Worm (Caenorhabditis elegans) whole organism, L4 larva: ENCODE measurements around the gene usp-33.
A peak's percentile ranks its signal among the peaks of the same experiment; 100 is the strongest.

Experiments used
- D1046.2 ChIP-seq: fragments of 200-800 bp; sonication (Bioruptor generic); IDR thresholded peaks from 2 replicates; pipeline ENCODE4 v1.3.6; 2022; ENCODE audit warnings: missing genetic modification characterization, missing compliant biosample characterization
- F10B5.3 ChIP-seq: sonication (generic microtip); optimal IDR thresholded peaks from 2 replicates; lab custom pipeline; 2016; ENCODE audit warnings: mild to moderate bottlenecking, missing genetic modification characterization, missing compliant biosample characterization
- F49E8.2 ChIP-seq: sonication (generic microtip); optimal IDR thresholded peaks from 2 replicates; lab custom pipeline; 2016; ENCODE audit warnings: missing compliant biosample characterization, mild to moderate bottlenecking, missing genetic modification characterization, borderline replicate concordance
- T26A8.4 ChIP-seq: fragments of 200-800 bp; sonication (Bioruptor generic); IDR thresholded peaks from 2 replicates; pipeline ENCODE4 v1.3.6; 2022; ENCODE audit warnings: missing genetic modification characterization, missing compliant biosample characterization
- Y105C5A.15 ChIP-seq: fragments of 200-800 bp; sonication (Bioruptor generic); IDR thresholded peaks from 2 replicates; pipeline ENCODE4 v1.3.6; 2022; ENCODE audit warnings: missing genetic modification characterization, missing compliant biosample characterization
- ZK337.2 ChIP-seq: fragments of 200-800 bp; sonication (Bioruptor generic); IDR thresholded peaks from 2 replicates; pipeline ENCODE4 v1.3.6; 2022; ENCODE audit warnings: missing genetic modification reagents, missing genetic modification characterization, missing compliant biosample characterization
- aha-1 ChIP-seq: fragments of 150-350 bp; peaks from one replicate; lab custom pipeline; 2014; ENCODE audit warnings: missing biosample characterization, missing genetic modification characterization
- aly-2 ChIP-seq: sonication (generic microtip); optimal IDR thresholded peaks from 2 replicates; lab custom pipeline; 2018; ENCODE audit warnings: missing biosample characterization, missing genetic modification characterization
- ceh-44 ChIP-seq: fragments of 200-800 bp; sonication (Bioruptor generic); IDR thresholded peaks from 2 replicates; pipeline ENCODE4 v1.3.6; 2022; ENCODE audit warnings: missing genetic modification reagents, missing genetic modification characterization, missing compliant biosample characterization
- ceh-62 ChIP-seq: sonication (generic microtip); optimal IDR thresholded peaks from 2 replicates; lab custom pipeline; 2017; ENCODE audit warnings: missing biosample characterization, missing genetic modification characterization
- ceh-82 ChIP-seq: sonication (generic microtip); optimal IDR thresholded peaks from 2 replicates; lab custom pipeline; 2017; ENCODE audit warnings: missing biosample characterization, missing genetic modification characterization
- daf-19 ChIP-seq: fragments of 200-800 bp; sonication (Bioruptor generic); conservative IDR thresholded peaks from 2 replicates; pipeline ENCODE4 v1.3.6; 2022; ENCODE audit warnings: missing genetic modification characterization, missing compliant biosample characterization
- daf-8 ChIP-seq: fragments of 200-800 bp; sonication (Bioruptor generic); IDR thresholded peaks from 2 replicates; pipeline ENCODE4 v1.3.6; 2022; ENCODE audit warnings: missing genetic modification characterization, missing compliant biosample characterization
- dmd-6 ChIP-seq: fragments of 200-800 bp; sonication (Bioruptor generic); IDR thresholded peaks from 2 replicates; pipeline ENCODE4 v1.3.6; 2022; ENCODE audit warnings: missing genetic modification reagents, missing genetic modification characterization, missing compliant biosample characterization
- dpl-1 ChIP-seq: fragments of 150-350 bp; optimal IDR thresholded peaks from 2 replicates; lab custom pipeline; 2014; ENCODE audit warnings: missing biosample characterization, missing genetic modification reagents, missing genetic modification characterization
- dve-1 ChIP-seq: sonication (generic microtip); optimal IDR thresholded peaks from 2 replicates; lab custom pipeline; 2017; ENCODE audit warnings: antibody characterized with exemption, mild to moderate bottlenecking, missing genetic modification characterization, missing compliant biosample characterization; ENCODE audit not compliant: insufficient read depth
- egl-43 ChIP-seq: fragments of 200-800 bp; sonication (Bioruptor generic); IDR thresholded peaks from 2 replicates; pipeline ENCODE4 v1.3.6; 2022; ENCODE audit warnings: missing genetic modification reagents, missing genetic modification characterization, missing compliant biosample characterization
- fkh-10 ChIP-seq: fragments of 150-350 bp; optimal IDR thresholded peaks from 2 replicates; lab custom pipeline; 2014; ENCODE audit warnings: missing biosample characterization, missing genetic modification reagents, missing genetic modification characterization
- hif-1 ChIP-seq, 2 experiments: sonication (generic microtip); optimal IDR thresholded peaks; 2 replicates each; lab custom pipeline; 2016 to 2017; ENCODE audit warnings: missing compliant biosample characterization in 2 of 2, missing genetic modification characterization in 2 of 2, missing genetic modification reagents in 2 of 2, missing genotype in 2 of 2, mild to moderate bottlenecking in 1 of 2
- hlh-30 ChIP-seq: sonication (generic microtip); optimal IDR thresholded peaks from 2 replicates; lab custom pipeline; 2017; ENCODE audit warnings: antibody characterized with exemption, mild to moderate bottlenecking, missing genetic modification characterization, missing compliant biosample characterization; ENCODE audit not compliant: insufficient read depth
- hmg-1.1 ChIP-seq: fragments of 200-800 bp; sonication (Bioruptor generic); IDR thresholded peaks from 2 replicates; pipeline ENCODE4 v1.3.6; 2022; ENCODE audit warnings: missing genetic modification reagents, missing genetic modification characterization, missing compliant biosample characterization
- jun-1 ChIP-seq: fragments of 150-350 bp; optimal IDR thresholded peaks from 2 replicates; lab custom pipeline; 2014; ENCODE audit warnings: missing biosample characterization, missing genetic modification reagents, missing genetic modification characterization
- lim-7 ChIP-seq: fragments of 200-800 bp; sonication (Bioruptor generic); IDR thresholded peaks from 2 replicates; pipeline ENCODE4 v1.3.6; 2022; ENCODE audit warnings: missing genetic modification characterization, missing compliant biosample characterization
- lin-13 ChIP-seq: fragments of 150-350 bp; optimal IDR thresholded peaks from 2 replicates; lab custom pipeline; 2014; ENCODE audit warnings: missing biosample characterization, missing genetic modification reagents, missing genetic modification characterization
- lin-29 ChIP-seq: fragments of 200-800 bp; sonication (Bioruptor generic); IDR thresholded peaks from 2 replicates; pipeline ENCODE4 v1.3.6; 2022; ENCODE audit warnings: missing genetic modification reagents, missing genetic modification characterization, missing compliant biosample characterization
- lin-38 ChIP-seq: fragments of 200-800 bp; sonication (Bioruptor generic); IDR thresholded peaks from 2 replicates; pipeline ENCODE4 v1.3.6; 2022; ENCODE audit warnings: missing genetic modification reagents, missing genetic modification characterization, missing compliant biosample characterization
- lsy-2 ChIP-seq, 2 experiments: fragments of 150-350 bp in 1 of 2; sonication (generic microtip) in 1 of 2; optimal IDR thresholded peaks; 2 replicates each; lab custom pipeline; 2014 to 2017; ENCODE audit warnings: missing biosample characterization in 2 of 2, missing genetic modification characterization in 2 of 2
- madf-5 ChIP-seq, 2 experiments: fragments of 200-800 bp; sonication (Bioruptor generic); IDR thresholded peaks; 2 replicates each; pipeline ENCODE4 v1.3.6; 2022; ENCODE audit warnings: missing compliant biosample characterization in 2 of 2, missing genetic modification characterization in 2 of 2
- mdl-1 ChIP-seq, 2 experiments: fragments of 150-350 bp in 1 of 2; sonication (generic microtip) in 1 of 2; optimal IDR thresholded peaks; 2 replicates each; lab custom pipeline; 2014 to 2017; ENCODE audit warnings: missing biosample characterization in 2 of 2, missing genetic modification characterization in 2 of 2
- mep-1 ChIP-seq: fragments of 150-350 bp; sonication (generic microtip); optimal IDR thresholded peaks from 3 replicates; lab custom pipeline; 2014; ENCODE audit warnings: missing biosample characterization, missing genetic modification characterization
- mes-2 ChIP-seq: sonication (generic microtip); optimal IDR thresholded peaks from 2 replicates; lab custom pipeline; 2016; ENCODE audit warnings: missing genotype, mild to moderate bottlenecking, missing genetic modification characterization, missing compliant biosample characterization; ENCODE audit not compliant: poor library complexity, severe bottlenecking
- mxl-3 ChIP-seq: fragments of 200-800 bp; sonication (Bioruptor generic); optimal IDR thresholded peaks from 2 replicates; lab custom pipeline; 2018; ENCODE audit warnings: mild to moderate bottlenecking, missing genetic modification characterization, missing compliant biosample characterization
- nhr-11 ChIP-seq: fragments of 150-350 bp; optimal IDR thresholded peaks from 2 replicates; lab custom pipeline; 2014; ENCODE audit warnings: missing biosample characterization, missing genetic modification characterization
- nhr-237 ChIP-seq: sonication (generic microtip); optimal IDR thresholded peaks from 2 replicates; lab custom pipeline; 2017; ENCODE audit warnings: missing biosample characterization, missing genetic modification characterization
- nhr-28 ChIP-seq: fragments of 150-350 bp; optimal IDR thresholded peaks from 2 replicates; lab custom pipeline; 2014; ENCODE audit warnings: missing biosample characterization, missing genetic modification characterization
- nhr-41 ChIP-seq: fragments of 200-800 bp; sonication (Bioruptor generic); IDR thresholded peaks from 2 replicates; pipeline ENCODE4 v1.3.6; 2022; ENCODE audit warnings: missing genetic modification reagents, missing genetic modification characterization, missing compliant biosample characterization
- nhr-6 ChIP-seq: fragments of 150-350 bp; optimal IDR thresholded peaks from 2 replicates; lab custom pipeline; 2014; ENCODE audit warnings: missing biosample characterization, missing genetic modification characterization
- nhr-77 ChIP-seq: fragments of 150-350 bp; optimal IDR thresholded peaks from 2 replicates; lab custom pipeline; 2014; ENCODE audit warnings: missing biosample characterization, missing genetic modification characterization
- php-3 ChIP-seq: fragments of 200-800 bp; sonication (Bioruptor generic); IDR thresholded peaks from 2 replicates; pipeline ENCODE4 v1.3.6; 2022; ENCODE audit warnings: missing genetic modification reagents, missing genetic modification characterization, missing compliant biosample characterization
- rbr-2 ChIP-seq: sonication (generic microtip); optimal IDR thresholded peaks from 2 replicates; lab custom pipeline; 2016; ENCODE audit warnings: missing genotype, missing genetic modification characterization, missing compliant biosample characterization
- set-16 ChIP-seq: fragments of 200-800 bp; sonication (Bioruptor generic); IDR thresholded peaks from 2 replicates; pipeline ENCODE4 v1.3.6; 2022; ENCODE audit warnings: missing genetic modification reagents, missing genetic modification characterization, missing compliant biosample characterization
- skn-1 ChIP-seq: fragments of 150-350 bp; optimal IDR thresholded peaks from 2 replicates; lab custom pipeline; 2014; ENCODE audit warnings: missing biosample characterization, missing genetic modification characterization
- snpc-1.2 ChIP-seq: fragments of 200-800 bp; sonication (Bioruptor generic); IDR thresholded peaks from 2 replicates; pipeline ENCODE4 v1.3.6; 2022; ENCODE audit warnings: missing genetic modification reagents, missing genetic modification characterization, missing compliant biosample characterization
- snpc-4 ChIP-seq: fragments of 150-350 bp; optimal IDR thresholded peaks from 2 replicates; lab custom pipeline; 2014; ENCODE audit warnings: missing biosample characterization, missing genetic modification characterization
- spr-3 ChIP-seq: fragments of 200-800 bp; sonication (Bioruptor generic); optimal IDR thresholded peaks from 2 replicates; lab custom pipeline; 2018; ENCODE audit warnings: mild to moderate bottlenecking, missing genetic modification characterization, missing compliant biosample characterization
- unc-130 ChIP-seq: sonication (generic microtip); optimal IDR thresholded peaks from 2 replicates; lab custom pipeline; 2016; ENCODE audit warnings: missing genetic modification reagents, missing genetic modification characterization, missing compliant biosample characterization

usp-33 gene

ce11 chrX:15600512-15601117, 9.4 kb downstream of the usp-33 start, which contains the start of gene ent-2:
ent-2 (plus strand) TSS chrX:15601067.
- TF ChIP-seq snpc-4 (tag; lab: Kevin White, UChicago) (no peak), nhr-11 (peak; percentile 17), lin-29 (GFP tag; lab: Robert Waterston, UW) (no peak), mdl-1 (tag; optimal IDR thresholded peaks at IDR 0.05; lab: Kevin White, UChicago) (peak in 1 of 2 experiments; percentile 84), mep-1 (peak; percentile 68), rbr-2 (tag; lab: Kevin White, UChicago) (peak; percentile 16), hmg-1.1 (GFP tag; lab: Robert Waterston, UW) (peak; percentile 70), madf-5 (GFP tag; IDR thresholded peaks at IDR 0.05; lab: Robert Waterston, UW) (no peak), F10B5.3 (tag; lab: Kevin White, UChicago) (no peak), aha-1 (tag; lab: Kevin White, UChicago) (peak; percentile 13), ceh-44 (GFP tag; lab: Robert Waterston, UW) (no peak), fkh-10 (GFP tag; lab: Kevin White, UChicago) (peak; percentile 71), ZK337.2 (no peak), hlh-30 (tag; lab: Kevin White, UChicago) (peak; percentile 52), lin-38 (GFP tag; lab: Robert Waterston, UW) (no peak), set-16 (GFP tag; lab: Robert Waterston, UW) (0 out of 2 replicates have a peak, but pooled peaks have one; percentile 13), skn-1 (no peak), mxl-3 (GFP tag; lab: Kevin White, UChicago) (peak; percentile 50), hif-1 (tag; optimal IDR thresholded peaks at IDR 0.05; lab: Kevin White, UChicago) (peak in 1 of 2 experiments; percentile 1), lsy-2 (tag; optimal IDR thresholded peaks at IDR 0.05; lab: Kevin White, UChicago) (peak in 1 of 2 experiments; percentile 40), dmd-6 (GFP tag; lab: Robert Waterston, UW) (peak; percentile 19; the same call in 1 of the 2 replicates), nhr-41 (GFP tag; lab: Robert Waterston, UW) (no peak), ceh-82 (tag; lab: Kevin White, UChicago) (no peak), nhr-6 (peak; percentile 64), jun-1 (tag; lab: Kevin White, UChicago) (no peak), Y105C5A.15 (no peak)

- TF ChIP-seq T26A8.4 (GFP tag; lab: Robert Waterston, UW) (peak; percentile 68; the same call in 1 of the 2 replicates), dpl-1 (GFP tag; lab: Kevin White, UChicago) (no peak), lim-7 (GFP tag; lab: Robert Waterston, UW) (0 out of 2 replicates have a peak, but pooled peaks have one; percentile 20), php-3 (GFP tag; lab: Robert Waterston, UW) (0 out of 2 replicates have a peak, but pooled peaks have one; percentile 5), egl-43 (GFP tag; lab: Robert Waterston, UW) (peak; percentile 66), fkh-10 (GFP tag; lab: Kevin White, UChicago) (no peak), aha-1 (tag; lab: Kevin White, UChicago) (peak; percentile 74), mes-2 (tag; lab: Kevin White, UChicago) (peak; percentile 24)
Observed at ce11 chrX:15604236-15604635, 13.1 kb downstream of the usp-33 start.

ce11 chrX:15606585-15607276, 15.6 kb downstream of the usp-33 start, which contains the start of gene rab-14:
rab-14 (minus strand) TSS chrX:15606635.
- peak; percentile 16 for TF ChIP-seq spr-3
- no peak for TF ChIP-seq D1046.2 (GFP tag; lab: Robert Waterston, UW)
- no peak for TF ChIP-seq F10B5.3 (tag; lab: Kevin White, UChicago)
- TF ChIP-seq aly-2 (tag; lab: Kevin White, UChicago): no peak
- no peak for TF ChIP-seq snpc-1.2 (GFP tag; lab: Robert Waterston, UW)
- TF ChIP-seq daf-8: no peak
- no peak for TF ChIP-seq nhr-77
- TF ChIP-seq dve-1 (tag; lab: Kevin White, UChicago): peak; percentile 49
- TF ChIP-seq daf-19 (GFP tag; lab: Robert Waterston, UW): no peak
- no peak for TF ChIP-seq lin-13
- no peak for TF ChIP-seq ceh-62 (tag; lab: Kevin White, UChicago)
- peak; percentile 24 for TF ChIP-seq nhr-28
- TF ChIP-seq php-3 (GFP tag; lab: Robert Waterston, UW): no peak
- TF ChIP-seq F49E8.2 (tag; lab: Kevin White, UChicago): no peak
- peak; percentile 87 for TF ChIP-seq hlh-30 (tag; lab: Kevin White, UChicago)
- no peak for TF ChIP-seq nhr-237 (tag; lab: Kevin White, UChicago)
- peak; percentile 59 to 93 for TF ChIP-seq mdl-1 (tag; optimal IDR thresholded peaks at IDR 0.05; lab: Kevin White, UChicago)
- TF ChIP-seq nhr-41 (GFP tag; lab: Robert Waterston, UW): no peak
- no peak for TF ChIP-seq unc-130 (GFP tag; lab: Kevin White, UChicago)
